Fruit fly (Drosophila melanogaster): Measurements from ENCODE around the gene CG7872.

The CG7872 gene

dm6 chrX:15554256-15554678, 23.7 kb upstream of the CG7872 start, which contains the start of gene Ac13E (continued):
- TF ChIP-seq Sox102F (GFP tag; optimal IDR thresholded peaks at IDR 0.05) = peak; percentile 85
- TF ChIP-seq pfk (GFP tag; optimal IDR thresholded peaks at IDR 0.05) = peak; percentile 38
- TF ChIP-seq CG4820 (GFP tag; optimal IDR thresholded peaks at IDR 0.05) = peak; percentile 81
- peak; percentile 92 for TF ChIP-seq Meics (GFP tag; optimal IDR thresholded peaks at IDR 0.05)
- TF ChIP-seq CG9609 (GFP tag; optimal IDR thresholded peaks at IDR 0.05) = peak; percentile 68
- TF ChIP-seq twi (tag; optimal IDR thresholded peaks at IDR 0.05) = peak; percentile 77
- peak; percentile 85 for TF ChIP-seq Six4 (GFP tag; optimal IDR thresholded peaks at IDR 0.05)
- TF ChIP-seq Nf-YA (GFP tag; IDR thresholded peaks at IDR 0.05) = peak; percentile 45; the same call in 1 of the 2 replicates
- TF ChIP-seq Stat92E (GFP tag; optimal IDR thresholded peaks at IDR 0.05) = peak in 1 of 3 experiments; percentile 74
- peak; percentile 96 for TF ChIP-seq CG9215 (GFP tag; IDR thresholded peaks at IDR 0.05)
- peak; percentile 69 for TF ChIP-seq CG34422 (GFP tag; IDR thresholded peaks at IDR 0.05)
- TF ChIP-seq CG42726 (GFP tag; IDR thresholded peaks at IDR 0.05; ENCODE audit: partially characterized antibody) = peak; percentile 48; the same call in 1 of the 2 replicates
- peak; percentile 61 for TF ChIP-seq inv (GFP tag; IDR thresholded peaks at IDR 0.05; ENCODE audit: partially characterized antibody)
- TF ChIP-seq nom (GFP tag; optimal IDR thresholded peaks at IDR 0.05) = peak; percentile 85
- TF ChIP-seq CG10274 (GFP tag; optimal IDR thresholded peaks at IDR 0.05) = peak; percentile 83
- TF ChIP-seq CG5245 (GFP tag; optimal IDR thresholded peaks at IDR 0.05) = peak; percentile 74
- peak; percentile 55; the same call in 1 of the 2 replicates for TF ChIP-seq MBD-R2 (GFP tag; IDR thresholded peaks at IDR 0.05)
- TF ChIP-seq sr (GFP tag; IDR thresholded peaks at IDR 0.05) = no peak; the same call in 2 of the 3 replicates
- TF ChIP-seq crol (GFP tag; IDR thresholded peaks at IDR 0.05) = 0 out of 2 replicates have a peak, but pooled peaks have one; percentile 16
- peak; percentile 89 for TF ChIP-seq CG4404 (GFP tag; IDR thresholded peaks at IDR 0.05)
- TF ChIP-seq CG12104 (GFP tag; optimal IDR thresholded peaks at IDR 0.05) = peak; percentile 88
- TF ChIP-seq Hmr (GFP tag; optimal IDR thresholded peaks at IDR 0.05) = peak; percentile 94
- no peak for TF ChIP-seq yki (optimal IDR thresholded peaks at IDR 0.05)
- TF ChIP-seq D (optimal IDR thresholded peaks at IDR 0.05) = no peak
- peak; percentile 89 for TF ChIP-seq D (GFP tag; optimal IDR thresholded peaks at IDR 0.05)
- peak; percentile 84 for TF ChIP-seq lbe (GFP tag; optimal IDR thresholded peaks at IDR 0.05)
- peak; percentile 72 for TF ChIP-seq CG3726 (GFP tag; IDR thresholded peaks at IDR 0.05)
- TF ChIP-seq Max (GFP tag; optimal IDR thresholded peaks at IDR 0.05) = peak; percentile 82
- peak in 1 of 2 experiments; percentile 18 for TF ChIP-seq tll (GFP tag; optimal IDR thresholded peaks at IDR 0.05)
- peak; percentile 57 for TF ChIP-seq Myb (GFP tag; optimal IDR thresholded peaks at IDR 0.05)
- peak; percentile 90 for TF ChIP-seq tgo (GFP tag; IDR thresholded peaks at IDR 0.05)
- TF ChIP-seq CG17912 (GFP tag; optimal IDR thresholded peaks at IDR 0.05) = peak; percentile 8
- TF ChIP-seq CG11093 (GFP tag; IDR thresholded peaks at IDR 0.05) = peak; percentile 83
- TF ChIP-seq CG12769 (tag; optimal IDR thresholded peaks at IDR 0.05) = peak; percentile 90
- peak; percentile 83 for TF ChIP-seq wor (GFP tag; IDR thresholded peaks at IDR 0.05)
- peak; percentile 34 for TF ChIP-seq ERR (GFP tag; optimal IDR thresholded peaks at IDR 0.05)
- peak; percentile 98 for TF ChIP-seq row (GFP tag; IDR thresholded peaks at IDR 0.05)
- TF ChIP-seq CG3838 (GFP tag; optimal IDR thresholded peaks at IDR 0.05) = peak; percentile 43
- peak; percentile 66; the same call in 2 of the 3 replicates for TF ChIP-seq CG6175 (GFP tag; IDR thresholded peaks at IDR 0.05)
- TF ChIP-seq Dip2 (GFP tag; IDR thresholded peaks at IDR 0.05) = no peak
- peak; percentile 86 for TF ChIP-seq ranshi (GFP tag; IDR thresholded peaks at IDR 0.05)
- TF ChIP-seq fd102C (GFP tag; optimal IDR thresholded peaks at IDR 0.05) = peak; percentile 51
- peak; percentile 73 for TF ChIP-seq pum (GFP tag; optimal IDR thresholded peaks at IDR 0.05)
- TF ChIP-seq sima (GFP tag; optimal IDR thresholded peaks at IDR 0.05) = peak; percentile 15
- TF ChIP-seq Gug (GFP tag; IDR thresholded peaks at IDR 0.05) = peak; percentile 84
- TF ChIP-seq NfI (GFP tag; optimal IDR thresholded peaks at IDR 0.05) = peak; percentile 88
- peak; percentile 89 for TF ChIP-seq dmrt11E (tag; optimal IDR thresholded peaks at IDR 0.05)
- TF ChIP-seq gcm2 (GFP tag; optimal IDR thresholded peaks at IDR 0.05) = peak; percentile 85
- peak; percentile 77 for TF ChIP-seq CG31224 (GFP tag; IDR thresholded peaks at IDR 0.05)
- peak; percentile 69 for TF ChIP-seq TFAM (GFP tag; optimal IDR thresholded peaks at IDR 0.05)
- TF ChIP-seq ems (GFP tag; optimal IDR thresholded peaks at IDR 0.05) = peak; percentile 91

Measured in whole organism, embryonic.